Fruit fly (Drosophila melanogaster) whole organism, embryonic: ENCODE measurements around the gene lectin-37Da.

Experiments
- Bgb ChIP-seq: fragments of 200-800 bp; sonication (Bioruptor generic); IDR thresholded peaks from 2 replicates; pipeline ENCODE4 v1.3.6; 2022; ENCODE audit warnings: missing biosample characterization, missing genetic modification characterization; ENCODE audit not compliant: partially characterized antibody
- CG10147 ChIP-seq: fragments of 200-800 bp; sonication (Bioruptor generic); optimal IDR thresholded peaks from 2 replicates; lab custom pipeline; 2019; ENCODE audit warnings: missing biosample characterization, mild to moderate bottlenecking, missing genetic modification characterization, moderate library complexity
- CG10267 ChIP-seq: fragments of 200-800 bp; sonication (Bioruptor generic); optimal IDR thresholded peaks from 2 replicates; lab custom pipeline; 2018; ENCODE audit warnings: missing biosample characterization, mild to moderate bottlenecking, missing genetic modification characterization, moderate library complexity
- CG10565 ChIP-seq: fragments of 200-800 bp; sonication (Bioruptor generic); optimal IDR thresholded peaks from 3 replicates; lab custom pipeline; 2016; ENCODE audit warnings: missing biosample characterization, mild to moderate bottlenecking, missing genetic modification characterization
- CG11696 ChIP-seq: fragments of 200-800 bp; sonication (Bioruptor generic); IDR thresholded peaks from 2 replicates; pipeline ENCODE4 v1.3.6; 2022; ENCODE audit warnings: missing biosample characterization, missing genetic modification characterization
- CG14014 ChIP-seq: fragments of 200-800 bp; sonication (Bioruptor generic); IDR thresholded peaks from 2 replicates; pipeline ENCODE4 v1.3.6; 2022; ENCODE audit warnings: missing biosample characterization, missing genetic modification characterization
- CG14710 ChIP-seq: fragments of 200-800 bp; sonication (Bioruptor generic); optimal IDR thresholded peaks from 3 replicates; lab custom pipeline; 2019; ENCODE audit warnings: missing biosample characterization, mild to moderate bottlenecking, missing genetic modification characterization, moderate library complexity
- CG17359 ChIP-seq: fragments of 200-800 bp; sonication (Bioruptor generic); optimal IDR thresholded peaks from 3 replicates; lab custom pipeline; 2018; ENCODE audit warnings: missing biosample characterization, mild to moderate bottlenecking, missing genetic modification characterization, moderate library complexity
- CG17361 ChIP-seq: fragments of 200-800 bp; sonication (Bioruptor generic); IDR thresholded peaks from 3 replicates; pipeline ENCODE4 v1.3.6; 2022; ENCODE audit warnings: missing biosample characterization, missing genetic modification characterization
- CG18764 ChIP-seq: fragments of 200-800 bp; sonication (Bioruptor generic); optimal IDR thresholded peaks from 3 replicates; lab custom pipeline; 2016; ENCODE audit warnings: missing biosample characterization, missing genetic modification characterization
- CG2712 ChIP-seq: fragments of 200-800 bp; optimal IDR thresholded peaks from 3 replicates; lab custom pipeline; 2019; ENCODE audit warnings: missing biosample characterization, mild to moderate bottlenecking, missing genetic modification characterization, moderate library complexity
- CG2875 ChIP-seq: fragments of 200-800 bp; sonication (Bioruptor generic); optimal IDR thresholded peaks from 2 replicates; lab custom pipeline; 2017; ENCODE audit warnings: missing biosample characterization, mild to moderate bottlenecking, missing genetic modification characterization, missing genetic modification reagents
- CG4404 ChIP-seq: fragments of 200-800 bp; sonication (Bioruptor generic); IDR thresholded peaks from 2 replicates; pipeline ENCODE4 v1.3.6; 2022; ENCODE audit warnings: missing biosample characterization, missing genetic modification characterization
- CG4730 ChIP-seq: fragments of 200-800 bp; sonication (Bioruptor generic); IDR thresholded peaks from 2 replicates; pipeline ENCODE4 v1.3.6; 2022; ENCODE audit warnings: missing biosample characterization, missing genetic modification characterization
- CG4854 ChIP-seq: fragments of 200-800 bp; sonication (Bioruptor generic); optimal IDR thresholded peaks from 2 replicates; lab custom pipeline; 2016; ENCODE audit warnings: missing biosample characterization, missing genetic modification characterization, inconsistent platforms
- CG8388 ChIP-seq: fragments of 200-800 bp; sonication (Bioruptor generic); optimal IDR thresholded peaks from 2 replicates; lab custom pipeline; 2019; ENCODE audit warnings: missing biosample characterization, mild to moderate bottlenecking, missing genetic modification characterization, moderate library complexity
- CG8478 ChIP-seq: fragments of >200 bp; optimal IDR thresholded peaks from 2 replicates; lab custom pipeline; 2018
- D19B ChIP-seq: fragments of 200-800 bp; sonication (Bioruptor generic); optimal IDR thresholded peaks from 2 replicates; lab custom pipeline; 2017; ENCODE audit warnings: missing biosample characterization, mild to moderate bottlenecking, missing genetic modification characterization
- Deaf1 ChIP-seq: fragments of 200-800 bp; optimal IDR thresholded peaks from 3 replicates; lab custom pipeline; 2019; ENCODE audit warnings: missing biosample characterization, mild to moderate bottlenecking, missing genetic modification characterization, moderate library complexity
- Eip74EF ChIP-seq, 2 experiments: fragments of 200-800 bp in 1 of 2; fragments of >200 bp in 1 of 2; sonication (Bioruptor generic) in 1 of 2; optimal IDR thresholded peaks; 2 replicates each; lab custom pipeline; 2017 to 2019; ENCODE audit warnings: missing biosample characterization in 2 of 2, missing genetic modification characterization in 2 of 2, mild to moderate bottlenecking in 1 of 2, moderate library complexity in 1 of 2
- HLH54F ChIP-seq: fragments of 200-800 bp; sonication (Bioruptor generic); optimal IDR thresholded peaks from 3 replicates; lab custom pipeline; 2016; ENCODE audit warnings: missing biosample characterization, missing genetic modification characterization
- HmgZ ChIP-seq: fragments of 200-800 bp; sonication (Bioruptor generic); optimal IDR thresholded peaks from 2 replicates; lab custom pipeline; 2018; ENCODE audit warnings: missing biosample characterization, mild to moderate bottlenecking, missing genetic modification characterization
- Hr3 ChIP-seq: fragments of 200-800 bp; sonication (Bioruptor generic); optimal IDR thresholded peaks from 3 replicates; lab custom pipeline; 2016; ENCODE audit warnings: missing biosample characterization, missing genetic modification characterization
- Lhr ChIP-seq: fragments of 200-800 bp; sonication (Bioruptor generic); optimal IDR thresholded peaks from 3 replicates; lab custom pipeline; 2017; ENCODE audit warnings: mild to moderate bottlenecking, missing biosample characterization, missing genetic modification reagents, missing genetic modification characterization
- MTF-1 ChIP-seq: fragments of 200-800 bp; sonication (Bioruptor generic); optimal IDR thresholded peaks from 2 replicates; lab custom pipeline; 2018; ENCODE audit warnings: missing biosample characterization, mild to moderate bottlenecking, missing genetic modification characterization, borderline replicate concordance
- Med ChIP-seq: fragments of 200-800 bp; sonication (Bioruptor generic); peaks from one replicate; lab custom pipeline; 2016; ENCODE audit warnings: missing biosample characterization, missing genetic modification characterization, mild to moderate bottlenecking, inconsistent platforms, moderate library complexity
- Vsx1 ChIP-seq: fragments of 200-800 bp; sonication (Bioruptor generic); optimal IDR thresholded peaks from 2 replicates; lab custom pipeline; 2017; ENCODE audit warnings: missing biosample characterization, mild to moderate bottlenecking, missing genetic modification characterization, missing genetic modification reagents
- YL-1 ChIP-seq: fragments of 200-800 bp; sonication (Bioruptor generic); optimal IDR thresholded peaks from 3 replicates; lab custom pipeline; 2017; ENCODE audit warnings: missing biosample characterization, mild to moderate bottlenecking, missing genetic modification characterization
- abd-A ChIP-seq: fragments of 200-800 bp; sonication (Bioruptor generic); optimal IDR thresholded peaks from 3 replicates; lab custom pipeline; 2019; ENCODE audit warnings: missing biosample characterization, mild to moderate bottlenecking, missing genetic modification characterization, moderate library complexity
- ash1 ChIP-seq: fragments of 200-800 bp; sonication (Bioruptor generic); optimal IDR thresholded peaks from 2 replicates; lab custom pipeline; 2018; ENCODE audit warnings: missing biosample characterization, mild to moderate bottlenecking, missing genetic modification characterization
- bbx ChIP-seq: fragments of 200-800 bp; sonication (Bioruptor generic); IDR thresholded peaks from 2 replicates; pipeline ENCODE4 v1.3.6; 2022; ENCODE audit warnings: missing biosample characterization, missing genetic modification characterization; ENCODE audit not compliant: partially characterized antibody
- bigmax ChIP-seq: fragments of 200-800 bp; sonication (Bioruptor generic); optimal IDR thresholded peaks from 2 replicates; lab custom pipeline; 2018; ENCODE audit warnings: missing biosample characterization, mild to moderate bottlenecking, missing genetic modification characterization
- btn ChIP-seq: fragments of 200-800 bp; sonication (Bioruptor generic); optimal IDR thresholded peaks from 2 replicates; lab custom pipeline; 2016; ENCODE audit warnings: missing biosample characterization, missing genetic modification characterization
- ewg ChIP-seq: fragments of 200-800 bp; sonication (Bioruptor generic); optimal IDR thresholded peaks from 3 replicates; lab custom pipeline; 2017; ENCODE audit warnings: mild to moderate bottlenecking, missing biosample characterization, missing genetic modification reagents, missing genetic modification characterization
- fd96Cb ChIP-seq: fragments of 200-800 bp; sonication (Bioruptor generic); optimal IDR thresholded peaks from 2 replicates; lab custom pipeline; 2018; ENCODE audit warnings: missing biosample characterization, mild to moderate bottlenecking, missing genetic modification characterization, moderate library complexity
- ftz-f1 ChIP-seq: fragments of 200-800 bp; sonication (Bioruptor generic); optimal IDR thresholded peaks from 2 replicates; lab custom pipeline; 2016; ENCODE audit warnings: missing biosample characterization, missing genetic modification characterization
- gcm ChIP-seq: fragments of 200-800 bp; sonication (Bioruptor generic); optimal IDR thresholded peaks from 2 replicates; lab custom pipeline; 2019; ENCODE audit warnings: missing biosample characterization, mild to moderate bottlenecking, missing genetic modification characterization, moderate library complexity
- insv ChIP-seq, 2 experiments: fragments of 200-800 bp; sonication (Bioruptor generic); optimal IDR thresholded peaks; 3 replicates each; lab custom pipeline; 2016 to 2018; ENCODE audit warnings: missing biosample characterization in 2 of 2, missing genetic modification characterization in 2 of 2
- jing ChIP-seq: fragments of 200-800 bp; sonication (Bioruptor generic); optimal IDR thresholded peaks from 2 replicates; lab custom pipeline; 2018; ENCODE audit warnings: missing biosample characterization, mild to moderate bottlenecking, missing genetic modification characterization
- ken ChIP-seq: fragments of 200-800 bp; sonication (Bioruptor generic); IDR thresholded peaks from 3 replicates; pipeline ENCODE4 v1.3.6; 2022; ENCODE audit warnings: missing biosample characterization, missing genetic modification characterization
- lab ChIP-seq: fragments of 200-800 bp; sonication (Bioruptor generic); optimal IDR thresholded peaks from 3 replicates; lab custom pipeline; 2017; ENCODE audit warnings: missing biosample characterization, missing genetic modification characterization, mild to moderate bottlenecking, moderate library complexity, missing genetic modification reagents
- lov ChIP-seq, 2 experiments: fragments of 200-800 bp in 1 of 2; fragments of >200 bp in 1 of 2; sonication (Bioruptor generic) in 1 of 2; IDR thresholded peaks in 1 of 2; optimal IDR thresholded peaks in 1 of 2; 2 replicates in 1 of 2; 3 replicates in 1 of 2; pipeline versions ENCODE4 v1.3.6 to Lab custom; 2017 to 2022; ENCODE audit warnings: missing biosample characterization in 1 of 2, missing genetic modification characterization in 1 of 2
- nerfin-1 ChIP-seq: fragments of 200-800 bp; sonication (Bioruptor generic); optimal IDR thresholded peaks from 3 replicates; lab custom pipeline; 2019; ENCODE audit warnings: missing biosample characterization, mild to moderate bottlenecking, missing genetic modification characterization, moderate library complexity
- nerfin-2 ChIP-seq: fragments of 200-800 bp; sonication (Bioruptor generic); IDR thresholded peaks from 2 replicates; pipeline ENCODE4 v1.3.6; 2022; ENCODE audit warnings: missing biosample characterization, missing genetic modification characterization; ENCODE audit not compliant: partially characterized antibody
- phol ChIP-seq: fragments of 200-800 bp; sonication (Bioruptor generic); optimal IDR thresholded peaks from 3 replicates; lab custom pipeline; 2018; ENCODE audit warnings: missing biosample characterization, mild to moderate bottlenecking, missing genetic modification characterization, moderate library complexity
- shn ChIP-seq: fragments of 200-800 bp; sonication (Bioruptor generic); optimal IDR thresholded peaks from 3 replicates; lab custom pipeline; 2016; ENCODE audit warnings: missing biosample characterization, missing genetic modification characterization
- stwl ChIP-seq: fragments of 200-800 bp; sonication (Bioruptor generic); optimal IDR thresholded peaks from 3 replicates; lab custom pipeline; 2018; ENCODE audit warnings: missing biosample characterization, mild to moderate bottlenecking, missing genetic modification characterization, moderate library complexity
- tna ChIP-seq: fragments of 200-800 bp; sonication (Bioruptor generic); IDR thresholded peaks from 2 replicates; pipeline ENCODE4 v1.3.6; 2022; ENCODE audit warnings: missing biosample characterization, missing genetic modification characterization; ENCODE audit not compliant: partially characterized antibody

Gene lectin-37Da

dm6 chr2L:19418017-19418416 lies at the start of gene lectin-37Da:
Gene lectin-37Da, plus strand, starts transcription at chr2L:19418317.
- TF ChIP-seq ash1 (no peak), Med (GFP tag; lab: Kevin White, UChicago) (no peak), CG10267 (tag; lab: Kevin White, UChicago) (no peak), CG4730 (GFP tag; lab: Robert Waterston, UW) (no peak), shn (GFP tag; lab: Kevin White, UChicago) (no peak), Lhr (no peak), HLH54F (GFP tag; lab: Kevin White, UChicago) (no peak), btn (GFP tag; lab: Kevin White, UChicago) (no peak), ftz-f1 (GFP tag; lab: Kevin White, UChicago) (no peak), Bgb (GFP tag; lab: Robert Waterston, UW) (no peak), gcm (GFP tag; lab: Kevin White, UChicago) (no peak), CG18764 (GFP tag; lab: Kevin White, UChicago) (no peak), Deaf1 (no peak), CG11696 (GFP tag; lab: Robert Waterston, UW) (no peak), insv (GFP tag; optimal IDR thresholded peaks at IDR 0.05; lab: Kevin White, UChicago) (no peak), jing (GFP tag; lab: Kevin White, UChicago) (no peak)

dm6 chr2L:19370046-19370445 lies 48.1 kb upstream of the lectin-37Da start, which contains the start of gene CG17349:
Gene CG17349, plus strand, starts transcription at chr2L:19370445.
- TF ChIP-seq bbx (GFP tag; lab: Robert Waterston, UW) (no peak), CG14014 (GFP tag; lab: Robert Waterston, UW) (no peak), tna (GFP tag; lab: Robert Waterston, UW) (no peak), CG4854 (GFP tag; lab: Kevin White, UChicago) (no peak), CG2712 (tag; lab: Kevin White, UChicago) (peak; percentile 14), ftz-f1 (GFP tag; lab: Kevin White, UChicago) (no peak), ken (no peak), CG8478 (no peak), Eip74EF (GFP tag; optimal IDR thresholded peaks at IDR 0.05; lab: Kevin White, UChicago) (no peak), nerfin-2 (no peak), HmgZ (tag; lab: Kevin White, UChicago) (no peak), fd96Cb (peak; percentile 2), YL-1 (no peak), stwl (no peak), phol (tag; lab: Kevin White, UChicago) (no peak), CG10147 (GFP tag; lab: Kevin White, UChicago) (no peak), CG10565 (GFP tag; lab: Kevin White, UChicago) (no peak), MTF-1 (GFP tag; lab: Kevin White, UChicago) (no peak), D19B (GFP tag; lab: Kevin White, UChicago) (no peak), abd-A (peak; percentile 53), CG17361 (GFP tag; lab: Robert Waterston, UW) (peak; percentile 32; the same call in 1 of the 3 replicates), nerfin-1 (tag; lab: Kevin White, UChicago) (peak; percentile 37), lab (no peak), CG4404 (GFP tag; lab: Robert Waterston, UW) (no peak), CG17359 (tag; lab: Kevin White, UChicago) (peak; percentile 35), Hr3 (GFP tag; lab: Kevin White, UChicago) (no peak), bigmax (GFP tag; lab: Kevin White, UChicago) (no peak), CG8388 (GFP tag; lab: Kevin White, UChicago) (peak; percentile 2), CG14710 (tag; lab: Kevin White, UChicago) (peak; percentile 32), CG2875 (peak; percentile 74), lov (optimal IDR thresholded peaks at IDR 0.05; lab: Kevin White, UChicago) (no peak), lov (GFP tag; IDR thresholded peaks at IDR 0.05; lab: Robert Waterston, UW) (0 out of 3 replicates have a peak, but pooled peaks have one; percentile 27), ewg (GFP tag; lab: Kevin White, UChicago) (peak; percentile 14), Vsx1 (GFP tag; lab: Kevin White, UChicago) (peak; percentile 18)
